Fruit fly (Drosophila melanogaster) whole organism, pupa: ENCODE measurements around the gene CG33282.

Experiments
- CG10348 ChIP-seq: fragments of 200-800 bp; sonication (Bioruptor generic); IDR thresholded peaks from 2 replicates; pipeline ENCODE4 v1.3.6; 2022; ENCODE audit warnings: missing biosample characterization, missing genetic modification characterization
- CG12605 ChIP-seq: fragments of 200-800 bp; sonication (Bioruptor generic); IDR thresholded peaks from 2 replicates; pipeline ENCODE4 v1.3.6; 2022; ENCODE audit warnings: missing biosample characterization, missing genetic modification characterization
- CG13204 ChIP-seq: fragments of 200-800 bp; sonication (Bioruptor generic); optimal IDR thresholded peaks from 2 replicates; lab custom pipeline; 2018; ENCODE audit warnings: missing biosample characterization, mild to moderate bottlenecking, missing genetic modification characterization, moderate library complexity
- CG14655 ChIP-seq: fragments of 200-800 bp; sonication (Bioruptor generic); optimal IDR thresholded peaks from 3 replicates; lab custom pipeline; 2017; ENCODE audit warnings: mild to moderate bottlenecking, missing biosample characterization, missing genetic modification reagents, missing genetic modification characterization
- CG15710 ChIP-seq: fragments of 200-800 bp; sonication (Bioruptor generic); optimal IDR thresholded peaks from 2 replicates; lab custom pipeline; 2018; ENCODE audit warnings: missing biosample characterization, mild to moderate bottlenecking, missing genetic modification characterization, moderate library complexity
- CG17806 ChIP-seq: fragments of 200-800 bp; sonication (Bioruptor generic); optimal IDR thresholded peaks from 2 replicates; lab custom pipeline; 2018; ENCODE audit warnings: missing biosample characterization, mild to moderate bottlenecking, missing genetic modification characterization, moderate library complexity
- CG32121 ChIP-seq: fragments of 200-800 bp; sonication (Bioruptor generic); IDR thresholded peaks from 2 replicates; pipeline ENCODE4 v1.3.6; 2022; ENCODE audit warnings: missing biosample characterization, missing genetic modification characterization
- CG34367 ChIP-seq: fragments of 200-800 bp; sonication (Bioruptor generic); optimal IDR thresholded peaks from 2 replicates; lab custom pipeline; 2018; ENCODE audit warnings: missing biosample characterization, mild to moderate bottlenecking, missing genetic modification characterization
- CG4496 ChIP-seq: fragments of 200-800 bp; sonication (Bioruptor generic); IDR thresholded peaks from 3 replicates; pipeline ENCODE4 v1.3.6; 2022; ENCODE audit warnings: missing biosample characterization, missing genetic modification characterization
- CG8159 ChIP-seq: fragments of 200-800 bp; sonication (Bioruptor generic); optimal IDR thresholded peaks from 3 replicates; lab custom pipeline; 2018; ENCODE audit warnings: missing biosample characterization, mild to moderate bottlenecking, missing genetic modification characterization, moderate library complexity
- CG8301 ChIP-seq: fragments of 200-800 bp; sonication (Bioruptor generic); optimal IDR thresholded peaks from 2 replicates; lab custom pipeline; 2018; ENCODE audit warnings: missing biosample characterization, mild to moderate bottlenecking, missing genetic modification characterization
- CG9948 ChIP-seq: fragments of 200-800 bp; sonication (Bioruptor generic); optimal IDR thresholded peaks from 2 replicates; lab custom pipeline; 2018; ENCODE audit warnings: missing biosample characterization, mild to moderate bottlenecking, missing genetic modification characterization, moderate library complexity
- D1 ChIP-seq: fragments of 200-800 bp; sonication (Bioruptor generic); optimal IDR thresholded peaks from 2 replicates; lab custom pipeline; 2018; ENCODE audit warnings: missing biosample characterization, mild to moderate bottlenecking, missing genetic modification characterization, moderate library complexity
- EcR ChIP-seq: fragments of 200-800 bp; sonication (Bioruptor generic); optimal IDR thresholded peaks from 3 replicates; lab custom pipeline; 2019; ENCODE audit warnings: missing biosample characterization, missing genetic modification characterization, mild to moderate bottlenecking, moderate library complexity, missing genetic modification reagents
- Ets98B ChIP-seq: fragments of 200-800 bp; sonication (Bioruptor generic); IDR thresholded peaks from 2 replicates; pipeline ENCODE4 v1.3.6; 2022; ENCODE audit warnings: missing biosample characterization, missing genetic modification characterization
- Pif1A ChIP-seq: fragments of 200-800 bp; sonication (Bioruptor generic); optimal IDR thresholded peaks from 3 replicates; lab custom pipeline; 2016; ENCODE audit warnings: missing biosample characterization, missing genetic modification characterization
- Pif1B ChIP-seq: fragments of 200-800 bp; sonication (Bioruptor generic); optimal IDR thresholded peaks from 3 replicates; lab custom pipeline; 2016; ENCODE audit warnings: missing biosample characterization, missing genetic modification characterization
- Snoo ChIP-seq: fragments of 200-800 bp; sonication (Bioruptor generic); optimal IDR thresholded peaks from 3 replicates; lab custom pipeline; 2017; ENCODE audit warnings: missing biosample characterization, mild to moderate bottlenecking, missing genetic modification characterization, inconsistent platforms
- fd96Ca ChIP-seq: fragments of 200-800 bp; sonication (Bioruptor generic); IDR thresholded peaks from 3 replicates; pipeline ENCODE4 v1.3.6; 2022; ENCODE audit warnings: missing biosample characterization, missing genetic modification characterization
- gl ChIP-seq: fragments of 200-800 bp; sonication (Bioruptor generic); optimal IDR thresholded peaks from 2 replicates; lab custom pipeline; 2018; ENCODE audit warnings: missing biosample characterization, mild to moderate bottlenecking, missing genetic modification characterization
- rn ChIP-seq: fragments of 200-800 bp; sonication (Bioruptor generic); IDR thresholded peaks from 2 replicates; pipeline ENCODE4 v1.3.6; 2022; ENCODE audit warnings: missing biosample characterization, missing genetic modification characterization

Gene CG33282

DNA sequence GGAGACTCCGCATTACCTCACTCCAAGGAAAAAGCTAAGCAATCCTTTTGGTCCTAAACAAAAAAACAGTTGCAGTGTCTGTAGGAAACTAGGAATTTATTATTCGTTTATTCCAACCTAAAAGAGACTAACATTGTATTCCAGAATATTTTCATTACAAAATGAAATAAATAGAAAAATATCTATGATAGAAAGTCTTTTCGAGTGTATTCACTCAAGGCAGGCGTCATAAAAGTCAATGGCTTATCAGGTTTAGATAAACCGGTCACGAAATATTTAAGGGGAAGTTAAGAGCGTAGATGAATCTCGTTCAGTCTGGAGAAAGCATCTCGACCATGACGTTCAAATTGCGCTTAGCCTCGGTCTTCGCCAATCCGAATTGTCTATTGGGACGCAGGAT, 2.9 kb downstream of the CG33282 start, which contains the start of gene CG3285:
Gene CG3285 (plus strand): TSS at position 301 of the 400 bp plus-strand sequence.
- TF ChIP-seq Snoo (tag; lab: Kevin White, UChicago) (no peak), CG4496 (GFP tag; lab: Robert Waterston, UW) (peak; percentile 39; the same call in 1 of the 3 replicates), CG9948 (tag; lab: Kevin White, UChicago) (no peak)

DNA sequence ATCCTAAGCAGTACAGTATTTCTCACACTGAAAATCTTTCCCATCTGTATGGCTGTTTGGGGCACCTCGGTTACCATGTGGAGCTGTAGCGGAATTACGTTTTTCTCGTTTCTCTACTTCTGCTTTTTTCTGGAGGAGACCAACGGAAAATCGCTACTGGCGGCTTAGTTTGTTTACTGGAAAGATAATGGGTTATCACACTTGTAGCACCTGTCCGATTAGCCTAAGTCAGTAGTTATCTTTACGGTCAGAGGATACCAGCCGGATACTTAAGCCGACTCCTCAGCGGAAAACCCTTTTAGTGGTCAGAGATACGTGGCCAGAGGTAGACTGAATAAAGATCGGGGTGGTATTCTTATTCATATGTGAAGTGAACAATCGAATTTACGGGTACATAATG, 4.8 kb downstream of the CG33282 start, which contains the start of gene CG15408:
Gene CG15408 (plus strand): TSS at position 301 of the 400 bp plus-strand sequence.
- TF ChIP-seq CG10348 (GFP tag; lab: Robert Waterston, UW), result no peak
- no peak for TF ChIP-seq CG17806 (tag; lab: Kevin White, UChicago)
- no peak for TF ChIP-seq Pif1B
- TF ChIP-seq CG32121 (GFP tag; lab: Robert Waterston, UW), result no peak
- no peak for TF ChIP-seq Snoo (tag; lab: Kevin White, UChicago)
- TF ChIP-seq rn, result no peak
- no peak for TF ChIP-seq gl
- no peak for TF ChIP-seq CG14655
- TF ChIP-seq CG8301, result no peak
- TF ChIP-seq Ets98B, result no peak
- no peak for TF ChIP-seq D1 (tag; lab: Kevin White, UChicago)
- no peak for TF ChIP-seq CG8159 (tag; lab: Kevin White, UChicago)
- TF ChIP-seq CG9948 (tag; lab: Kevin White, UChicago), result no peak
- TF ChIP-seq CG34367 (tag; lab: Kevin White, UChicago), result no peak
- TF ChIP-seq Pif1A (GFP tag; lab: Kevin White, UChicago), result no peak
- TF ChIP-seq CG15710 (tag; lab: Kevin White, UChicago), result no peak
- TF ChIP-seq CG12605 (GFP tag; lab: Robert Waterston, UW), result no peak
- TF ChIP-seq fd96Ca, result no peak

DNA sequence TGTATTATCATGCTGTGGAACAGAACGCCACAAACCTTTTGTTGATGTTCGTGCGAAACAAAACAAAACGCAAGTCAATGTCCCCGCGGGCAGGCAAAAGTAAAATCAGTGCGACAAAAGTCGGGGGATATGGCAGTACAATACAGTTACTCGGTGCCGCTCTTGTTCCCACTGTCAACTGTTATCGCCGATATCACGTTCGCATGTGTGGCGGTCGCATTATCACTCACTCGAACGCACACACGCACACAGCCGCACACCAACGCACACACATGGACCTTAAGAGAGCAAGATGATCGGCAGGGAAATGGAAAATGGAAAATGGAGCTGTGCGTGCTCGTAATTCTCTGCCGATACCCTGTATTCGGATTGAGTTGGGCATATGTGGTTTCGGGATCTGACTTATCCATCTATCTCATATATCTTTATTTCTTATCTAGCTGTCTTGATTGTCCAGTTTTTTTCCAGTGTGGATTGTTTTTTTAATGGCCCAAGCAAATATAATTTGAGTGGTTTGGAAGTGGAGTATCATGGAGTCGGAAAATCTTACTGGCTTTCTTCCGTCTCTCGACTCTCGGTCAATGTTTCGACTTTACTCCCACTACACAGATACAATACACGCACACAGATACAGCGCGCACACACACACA, 11.0 kb downstream of the CG33282 start:
- TF ChIP-seq CG12605 (GFP tag; lab: Robert Waterston, UW) (peak; percentile 83), gl (peak; percentile 73), CG10348 (GFP tag; lab: Robert Waterston, UW) (peak; percentile 67), Snoo (tag; lab: Kevin White, UChicago) (peak; percentile 73), CG13204 (GFP tag; lab: Kevin White, UChicago) (peak; percentile 4), Pif1A (GFP tag; lab: Kevin White, UChicago) (peak; percentile 87), Pif1B (peak; percentile 69), CG9948 (tag; lab: Kevin White, UChicago) (peak; percentile 78), CG15710 (tag; lab: Kevin White, UChicago) (peak; percentile 77), CG17806 (tag; lab: Kevin White, UChicago) (peak; percentile 78), fd96Ca (peak; percentile 93), CG14655 (peak; percentile 92), CG4496 (GFP tag; lab: Robert Waterston, UW) (peak; percentile 93), CG32121 (GFP tag; lab: Robert Waterston, UW) (peak; percentile 88), CG34367 (tag; lab: Kevin White, UChicago) (peak; percentile 68), EcR (peak; percentile 89), CG8159 (tag; lab: Kevin White, UChicago) (peak; percentile 79), D1 (tag; lab: Kevin White, UChicago) (no peak), Ets98B (peak; percentile 93), rn (peak; percentile 79), CG8301 (peak; percentile 93)

DNA sequence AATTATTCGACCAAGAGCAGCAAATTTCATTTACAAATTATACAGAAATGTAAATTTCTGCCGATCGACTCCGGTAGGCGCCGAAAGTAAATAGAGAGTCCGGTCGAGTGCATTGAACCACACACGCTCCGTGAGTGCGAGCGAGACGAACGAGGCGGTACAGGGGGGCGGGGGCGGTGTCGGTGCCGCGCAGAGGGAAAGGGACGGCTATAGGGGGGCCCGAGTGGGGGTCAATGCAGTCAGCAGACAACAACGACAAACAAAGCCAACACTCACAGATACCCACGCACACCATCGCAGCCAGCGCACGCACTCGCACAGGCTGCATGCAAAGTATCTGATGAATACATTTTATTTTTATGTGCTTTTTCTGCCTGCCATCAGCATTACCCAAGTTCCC, 11.7 kb downstream of the CG33282 start:
- TF ChIP-seq EcR, result peak; percentile 99
- peak; percentile 42; the same call in 1 of the 2 replicates for TF ChIP-seq CG12605 (GFP tag; lab: Robert Waterston, UW)
- TF ChIP-seq CG13204 (GFP tag; lab: Kevin White, UChicago), result peak; percentile 91
- 0 out of 2 replicates have a peak, but pooled peaks have one; percentile 9 for TF ChIP-seq rn
- TF ChIP-seq fd96Ca, result peak; percentile 57; the same call in 1 of the 3 replicates
- no peak for TF ChIP-seq Snoo (tag; lab: Kevin White, UChicago)
- peak; percentile 63; the same call in 1 of the 2 replicates for TF ChIP-seq CG32121 (GFP tag; lab: Robert Waterston, UW)
- no peak for TF ChIP-seq CG17806 (tag; lab: Kevin White, UChicago)
- no peak for TF ChIP-seq D1 (tag; lab: Kevin White, UChicago)
- no peak for TF ChIP-seq CG8159 (tag; lab: Kevin White, UChicago)
- peak; percentile 57 for TF ChIP-seq CG4496 (GFP tag; lab: Robert Waterston, UW)
- no peak for TF ChIP-seq CG10348 (GFP tag; lab: Robert Waterston, UW)
- peak; percentile 8 for TF ChIP-seq Ets98B
- no peak for TF ChIP-seq Pif1B

DNA sequence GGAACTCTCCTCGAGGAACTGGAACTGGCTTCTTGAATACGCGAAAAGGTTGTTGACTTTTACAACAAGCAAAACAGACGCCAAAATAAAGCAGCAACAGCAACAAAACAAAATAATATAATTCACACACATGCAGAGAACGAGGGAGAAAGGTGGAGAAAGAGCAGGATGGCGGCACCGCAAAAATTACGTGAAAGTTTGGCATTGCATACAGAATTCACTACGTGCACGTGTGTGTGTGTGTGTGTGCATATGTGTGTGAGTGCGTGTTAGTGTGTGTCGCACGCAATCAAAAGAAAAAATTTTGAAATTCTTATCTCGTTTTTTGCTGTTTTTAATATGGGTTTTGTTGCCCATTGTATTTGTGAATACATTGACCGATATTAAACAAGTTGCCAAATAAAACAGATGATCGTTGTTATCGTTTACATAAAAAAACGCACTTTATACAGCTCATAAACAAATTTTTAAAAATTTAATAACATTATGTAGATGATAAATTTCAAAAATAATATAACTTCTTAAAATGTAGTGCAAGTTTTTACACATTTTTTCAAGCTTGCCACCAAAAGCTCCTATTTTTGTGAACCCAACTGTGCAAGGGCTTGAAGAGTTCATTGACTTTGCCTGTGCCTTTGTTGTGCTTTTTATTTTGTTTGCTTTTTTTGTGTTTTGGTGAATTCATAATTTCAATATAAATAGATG, 13.7 kb downstream of the CG33282 start:
- TF ChIP-seq CG17806 (tag; lab: Kevin White, UChicago) (peak; percentile 33), CG15710 (tag; lab: Kevin White, UChicago) (peak; percentile 7), CG12605 (GFP tag; lab: Robert Waterston, UW) (no peak), Snoo (tag; lab: Kevin White, UChicago) (peak; percentile 87), D1 (tag; lab: Kevin White, UChicago) (no peak), EcR (peak; percentile 52), CG9948 (tag; lab: Kevin White, UChicago) (peak; percentile 17), CG14655 (peak; percentile 2)
